Worm (Caenorhabditis elegans): ENCODE results near the gene rgs-10.

The rgs-10 gene

ce11 chrX:14983274-14983673 lies 20.7 kb downstream of the rgs-10 start, which contains the start of gene rbg-1 (continued):
- peak; percentile 65 for TF ChIP-seq lin-13 (GFP tag; optimal IDR thresholded peaks at IDR 0.05)
- TF ChIP-seq nhr-25 (tag; optimal IDR thresholded peaks at IDR 0.05; ENCODE audit: borderline replicate concordance, insufficient read depth), result peak; percentile 47
- TF ChIP-seq ZK337.2 (GFP tag; IDR thresholded peaks at IDR 0.05), result no peak
- 0 out of 2 replicates have a peak, but pooled peaks have one; percentile 53 for TF ChIP-seq tra-1 (GFP tag; IDR thresholded peaks at IDR 0.05)
- peak; percentile 85 for TF ChIP-seq mes-2 (tag; optimal IDR thresholded peaks at IDR 0.05; ENCODE audit: poor library complexity, severe bottlenecking)
- no peak for TF ChIP-seq zfp-2 (tag; optimal IDR thresholded peaks at IDR 0.05)
- no peak for TF ChIP-seq zip-11 (GFP tag; IDR thresholded peaks at IDR 0.05)
- peak; percentile 69 for TF ChIP-seq nhr-77 (tag; optimal IDR thresholded peaks at IDR 0.05)
- TF ChIP-seq rbr-2 (tag; optimal IDR thresholded peaks at IDR 0.05), result peak; percentile 78
- no peak for TF ChIP-seq madf-9 (GFP tag; conservative IDR thresholded peaks at IDR 0.05)
- TF ChIP-seq zfp-3 (GFP tag; conservative IDR thresholded peaks at IDR 0.05), result no peak
- TF ChIP-seq nhr-6 (tag; optimal IDR thresholded peaks at IDR 0.05), result peak; percentile 88
- no peak for TF ChIP-seq daf-8 (GFP tag; IDR thresholded peaks at IDR 0.05)
- TF ChIP-seq dmd-8 (GFP tag; IDR thresholded peaks at IDR 0.05), result no peak
- no peak for TF ChIP-seq lim-7 (GFP tag; IDR thresholded peaks at IDR 0.05)
- TF ChIP-seq hlh-11 (tag; optimal IDR thresholded peaks at IDR 0.05), result peak; percentile 81
- TF ChIP-seq lin-29 (GFP tag; IDR thresholded peaks at IDR 0.05), result no peak
- no peak for TF ChIP-seq egl-43 (GFP tag; IDR thresholded peaks at IDR 0.05)
- no peak for TF ChIP-seq lir-3 (tag; optimal IDR thresholded peaks at IDR 0.05)
- no peak for TF ChIP-seq attf-4 (tag; optimal IDR thresholded peaks at IDR 0.05)
- TF ChIP-seq dve-1 (tag; optimal IDR thresholded peaks at IDR 0.05; ENCODE audit: insufficient read depth), result peak; percentile 76
- TF ChIP-seq zag-1 (tag; optimal IDR thresholded peaks at IDR 0.05), result no peak
- no peak for TF ChIP-seq saeg-2 (GFP tag; IDR thresholded peaks at IDR 0.05)
- 0 out of 2 replicates have a peak, but pooled peaks have one; percentile 29 for TF ChIP-seq nhr-42 (GFP tag; IDR thresholded peaks at IDR 0.05)
- TF ChIP-seq pqm-1 (tag; optimal IDR thresholded peaks at IDR 0.05), result peak; percentile 28
- 0 out of 2 replicates have a peak, but pooled peaks have one; percentile 16 for TF ChIP-seq ceh-44 (GFP tag; IDR thresholded peaks at IDR 0.05)
- TF ChIP-seq unc-39 (tag; optimal IDR thresholded peaks at IDR 0.05), result no peak
- no peak for TF ChIP-seq nhr-111 (GFP tag; optimal IDR thresholded peaks at IDR 0.05)
- TF ChIP-seq lin-15B (tag; optimal IDR thresholded peaks at IDR 0.05), result no peak
- no peak for TF ChIP-seq madf-5 (GFP tag; IDR thresholded peaks at IDR 0.05)
- peak; percentile 66 for TF ChIP-seq dmd-6 (GFP tag; IDR thresholded peaks at IDR 0.05)
- no peak for TF ChIP-seq egl-27 (tag; optimal IDR thresholded peaks at IDR 0.05)
- TF ChIP-seq hif-1 (tag; optimal IDR thresholded peaks at IDR 0.05), result peak in 1 of 2 experiments; percentile 45
- TF ChIP-seq tag-97 (GFP tag; IDR thresholded peaks at IDR 0.05), result no peak
- TF ChIP-seq snpc-1.2 (GFP tag; IDR thresholded peaks at IDR 0.05), result no peak
- TF ChIP-seq php-3 (GFP tag; IDR thresholded peaks at IDR 0.05), result no peak
- no peak for TF ChIP-seq T20F7.1 (GFP tag; optimal IDR thresholded peaks at IDR 0.05)
- no peak for TF ChIP-seq skn-1 (tag; optimal IDR thresholded peaks at IDR 0.05)
- TF ChIP-seq daf-19 (GFP tag; conservative IDR thresholded peaks at IDR 0.05), result no peak
- TF ChIP-seq unc-130 (GFP tag; optimal IDR thresholded peaks at IDR 0.05), result no peak
- TF ChIP-seq snpc-4 (tag; optimal IDR thresholded peaks at IDR 0.05), result no peak
- peak; percentile 58; the same call in 1 of the 2 replicates for TF ChIP-seq ctbp-1 (GFP tag; IDR thresholded peaks at IDR 0.05)
- no peak for TF ChIP-seq nhr-10 (tag; optimal IDR thresholded peaks at IDR 0.05)
- peak in 1 of 2 experiments; percentile 78 for TF ChIP-seq lsy-2 (tag; optimal IDR thresholded peaks at IDR 0.05)
- TF ChIP-seq ceh-28 (tag; optimal IDR thresholded peaks at IDR 0.05), result peak; percentile 37
- peak; percentile 62 for TF ChIP-seq mxl-3 (GFP tag; optimal IDR thresholded peaks at IDR 0.05)
- TF ChIP-seq aly-2 (tag; optimal IDR thresholded peaks at IDR 0.05), result no peak
- TF ChIP-seq ces-1 (GFP tag; optimal IDR thresholded peaks at IDR 0.05), result no peak
- TF ChIP-seq dpl-1 (GFP tag; optimal IDR thresholded peaks at IDR 0.05), result peak; percentile 45
- no peak for TF ChIP-seq ceh-82 (tag; optimal IDR thresholded peaks at IDR 0.05)
- no peak for TF ChIP-seq dmd-9 (GFP tag; IDR thresholded peaks at IDR 0.05)
- peak; percentile 71 for TF ChIP-seq T26A8.4 (GFP tag; IDR thresholded peaks at IDR 0.05)
